Worm (Caenorhabditis elegans) whole organism, L1 larva: ENCODE data around the gene srd-15.

Source experiments
- ceh-8 ChIP-seq: fragments of 200-800 bp; sonication (Bioruptor generic); optimal IDR thresholded peaks from 2 replicates; lab custom pipeline; 2018; ENCODE audit warnings: mild to moderate bottlenecking, missing genetic modification characterization, moderate library complexity, missing compliant biosample characterization
- nhr-12 ChIP-seq: sonication (generic microtip); optimal IDR thresholded peaks from 2 replicates; lab custom pipeline; 2017; ENCODE audit warnings: missing biosample characterization, missing genetic modification characterization
- nhr-77 ChIP-seq: fragments of 150-350 bp; optimal IDR thresholded peaks from 2 replicates; lab custom pipeline; 2014; ENCODE audit warnings: missing biosample characterization, missing genetic modification characterization
- nhr-85 ChIP-seq: sonication (generic microtip); peaks from one replicate; lab custom pipeline; 2016; ENCODE audit warnings: missing genetic modification characterization, inconsistent platforms, missing compliant biosample characterization
- snpc-4 ChIP-seq: fragments of 150-350 bp; optimal IDR thresholded peaks from 2 replicates; lab custom pipeline; 2014; ENCODE audit warnings: missing biosample characterization, missing genetic modification characterization
- unc-30 ChIP-seq: sonication (generic microtip); optimal IDR thresholded peaks from 2 replicates; lab custom pipeline; 2017; ENCODE audit warnings: missing biosample characterization, missing genetic modification characterization

DNA sequence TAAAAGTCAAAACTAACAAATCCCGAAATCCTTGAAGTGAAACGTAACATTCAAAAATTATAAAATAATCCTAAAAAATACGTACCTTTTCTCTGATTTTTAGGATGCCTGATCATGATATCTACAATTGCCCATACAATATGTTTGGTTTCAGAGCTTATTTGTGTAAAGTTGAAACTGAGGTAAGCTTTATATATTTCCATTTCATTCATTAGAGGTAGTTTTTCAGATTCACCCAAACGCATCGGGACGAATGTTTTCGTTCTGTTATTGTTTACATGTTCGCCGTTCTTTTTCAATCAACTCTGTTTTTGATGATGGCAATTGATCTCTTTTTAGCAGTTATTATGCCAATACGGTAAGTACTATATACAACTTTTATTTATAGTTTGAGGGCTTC, 21.9 kb upstream of the srd-15 start:
- no peak for TF ChIP-seq nhr-12 (tag; lab: Kevin White, UChicago)
- no peak for TF ChIP-seq snpc-4 (tag; lab: Kevin White, UChicago)
- TF ChIP-seq unc-30 (tag; lab: Kevin White, UChicago), result no peak
- no peak for TF ChIP-seq nhr-85 (tag; lab: Kevin White, UChicago)
- TF ChIP-seq ceh-8 (GFP tag; lab: Kevin White, UChicago), result no peak
- TF ChIP-seq nhr-77, result no peak
